Worm (Caenorhabditis elegans) whole organism, dauer: Measurements from ENCODE around the gene Y40A1A.2.

ENCODE experiments used
- unc-62 ChIP-seq: sonication (generic microtip); optimal IDR thresholded peaks from 2 replicates; lab custom pipeline; 2017; ENCODE audit warnings: missing biosample characterization, missing genetic modification reagents, missing genetic modification characterization

Y40A1A.2 gene

ce11 chrX:1990434-1990833 lies at the start of gene Y40A1A.2:
Gene Y40A1A.2, plus strand, starts transcription at chrX:1990734.
- TF ChIP-seq unc-62 (GFP tag; lab: Kevin White, UChicago), result no peak

ce11 chrX:1959063-1959462 lies 31.5 kb upstream of the Y40A1A.2 start:
- no peak for TF ChIP-seq unc-62 (GFP tag; lab: Kevin White, UChicago)

ce11 chrX:1960895-1961715 lies 29.4 kb upstream of the Y40A1A.2 start:
- no peak for TF ChIP-seq unc-62 (GFP tag; lab: Kevin White, UChicago)

ce11 chrX:1962273-1962672 lies 28.3 kb upstream of the Y40A1A.2 start, which contains the start of gene F52D2.7:
Gene F52D2.7, plus strand, starts transcription at chrX:1962573.
- TF ChIP-seq unc-62 (GFP tag; lab: Kevin White, UChicago), result no peak

- no peak for TF ChIP-seq unc-62 (GFP tag; lab: Kevin White, UChicago)
Measured at ce11 chrX:1964411-1964810, 26.1 kb upstream of the Y40A1A.2 start.

ce11 chrX:1964828-1965227 lies 25.7 kb upstream of the Y40A1A.2 start:
- TF ChIP-seq unc-62 (GFP tag; lab: Kevin White, UChicago), result no peak

ce11 chrX:1969575-1969974 lies 21.0 kb upstream of the Y40A1A.2 start, which contains the start of gene str-79:
Gene str-79, plus strand, starts transcription at chrX:1969875.
- TF ChIP-seq unc-62 (GFP tag; lab: Kevin White, UChicago), result no peak

- no peak for TF ChIP-seq unc-62 (GFP tag; lab: Kevin White, UChicago)
Measured at ce11 chrX:1971647-1972046, 18.9 kb upstream of the Y40A1A.2 start.

ce11 chrX:1972766-1973165 lies 17.8 kb upstream of the Y40A1A.2 start:
- TF ChIP-seq unc-62 (GFP tag; lab: Kevin White, UChicago), result no peak

- TF ChIP-seq unc-62 (GFP tag; lab: Kevin White, UChicago), result no peak
Measured at ce11 chrX:1974699-1975098, 15.8 kb upstream of the Y40A1A.2 start, which contains the start of gene F52D2.5. Gene F52D2.5, minus strand, starts transcription at chrX:1974799.

- no peak for TF ChIP-seq unc-62 (GFP tag; lab: Kevin White, UChicago)
Measured at ce11 chrX:1975692-1976091, 14.8 kb upstream of the Y40A1A.2 start, which contains the start of gene F52D2.6. Gene F52D2.6, plus strand, starts transcription at chrX:1975992.

- no peak for TF ChIP-seq unc-62 (GFP tag; lab: Kevin White, UChicago)
Measured at ce11 chrX:1977708-1978107, 12.8 kb upstream of the Y40A1A.2 start, which contains the start of gene F52D2.12. Gene F52D2.12, plus strand, starts transcription at chrX:1978014.

ce11 chrX:1981654-1982053 lies 8.9 kb upstream of the Y40A1A.2 start:
- TF ChIP-seq unc-62 (GFP tag; lab: Kevin White, UChicago), result no peak

- TF ChIP-seq unc-62 (GFP tag; lab: Kevin White, UChicago), result no peak
Measured at ce11 chrX:1984831-1985230, 5.7 kb upstream of the Y40A1A.2 start.

- no peak for TF ChIP-seq unc-62 (GFP tag; lab: Kevin White, UChicago)
Measured at ce11 chrX:1989576-1989975, 958 bp upstream of the Y40A1A.2 start, which contains the start of gene meg-3. Gene meg-3, minus strand, starts transcription at chrX:1989607.

ce11 chrX:1997934-1998333 lies 7.4 kb downstream of the Y40A1A.2 start, which contains the start of gene Y40A1A.3:
Gene Y40A1A.3, minus strand, starts transcription at chrX:1998034.
- TF ChIP-seq unc-62 (GFP tag; lab: Kevin White, UChicago), result no peak

ce11 chrX:1998825-1999224 lies 8.3 kb downstream of the Y40A1A.2 start:
- TF ChIP-seq unc-62 (GFP tag; lab: Kevin White, UChicago), result no peak
